Worm (Caenorhabditis elegans) whole organism, mixed stage, embryonic: ENCODE results near the gene T23E7.6.
"Not testable (repeated sequence)": the region's sequence is repeated elsewhere in the genome, so short reads cannot be mapped to it uniquely, and the experiment has no call there.

Experiments used
- ces-1 ChIP-seq: fragments of 150-350 bp; optimal IDR thresholded peaks from 2 replicates; lab custom pipeline; 2014; ENCODE audit warnings: missing biosample characterization, missing genetic modification reagents, missing genetic modification characterization
- unc-62 ChIP-seq: fragments of 150-350 bp; optimal IDR thresholded peaks from 2 replicates; lab custom pipeline; 2014; ENCODE audit warnings: missing biosample characterization, missing genetic modification reagents, missing genetic modification characterization
- ztf-11 ChIP-seq: fragments of 150-350 bp; optimal IDR thresholded peaks from 2 replicates; lab custom pipeline; 2014; ENCODE audit warnings: missing biosample characterization, missing genetic modification characterization

DNA sequence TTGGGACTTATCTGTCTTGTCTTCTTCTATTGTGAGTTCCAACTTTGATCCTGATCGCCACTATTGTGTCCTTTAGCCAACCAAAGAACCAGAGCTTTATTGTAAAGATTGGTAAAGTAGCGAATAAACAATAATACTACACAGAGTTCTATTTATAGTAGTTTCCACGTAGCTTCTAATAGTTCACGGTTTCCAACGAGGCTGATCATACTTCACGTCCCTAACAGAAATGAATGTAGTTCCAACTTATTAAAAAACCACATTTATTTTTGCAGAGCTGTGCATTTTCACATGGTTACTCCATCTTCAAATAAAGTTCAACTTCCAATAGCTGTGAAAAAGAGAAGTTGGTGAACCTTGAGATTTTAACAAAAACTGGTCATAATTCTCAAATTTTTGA lies 35.2 kb downstream of the T23E7.6 start, which contains the start of gene tmem-218:
- TF ChIP-seq ces-1; ztf-11 (tag; lab: Kevin White, UChicago); unc-62 (GFP tag; lab: Kevin White, UChicago): not testable (repeated sequence)
